Fruit fly (Drosophila melanogaster) whole organism, embryonic: Measurements from ENCODE around the gene Prp3.

Experiments
- Adf1 ChIP-seq: fragments of 200-800 bp; sonication (Bioruptor generic); IDR thresholded peaks from 2 replicates; pipeline ENCODE4 v1.3.6; 2022; ENCODE audit warnings: missing biosample characterization, missing genetic modification characterization
- C15 ChIP-seq: fragments of 200-800 bp; sonication (Bioruptor generic); IDR thresholded peaks from 3 replicates; pipeline ENCODE4 v1.3.6; 2022; ENCODE audit warnings: missing biosample characterization, missing genetic modification characterization
- CG10267 ChIP-seq: fragments of 200-800 bp; sonication (Bioruptor generic); optimal IDR thresholded peaks from 2 replicates; lab custom pipeline; 2018; ENCODE audit warnings: missing biosample characterization, mild to moderate bottlenecking, missing genetic modification characterization, moderate library complexity
- CG12659 ChIP-seq: fragments of 200-800 bp; sonication (Bioruptor generic); optimal IDR thresholded peaks from 3 replicates; lab custom pipeline; 2017; ENCODE audit warnings: mild to moderate bottlenecking, missing biosample characterization, missing genetic modification reagents, missing genetic modification characterization
- CG13775 ChIP-seq: fragments of 200-800 bp; sonication (Bioruptor generic); optimal IDR thresholded peaks from 3 replicates; lab custom pipeline; 2017; ENCODE audit warnings: missing biosample characterization, mild to moderate bottlenecking, missing genetic modification characterization
- CG14441 ChIP-seq: fragments of 200-800 bp; sonication (Bioruptor generic); IDR thresholded peaks from 2 replicates; pipeline ENCODE4 v1.3.6; 2022; ENCODE audit warnings: missing biosample characterization, missing genetic modification characterization
- CG14710 ChIP-seq: fragments of 200-800 bp; sonication (Bioruptor generic); optimal IDR thresholded peaks from 3 replicates; lab custom pipeline; 2019; ENCODE audit warnings: missing biosample characterization, mild to moderate bottlenecking, missing genetic modification characterization, moderate library complexity
- CG18619 ChIP-seq: fragments of 200-800 bp; sonication (Bioruptor generic); optimal IDR thresholded peaks from 3 replicates; lab custom pipeline; 2017; ENCODE audit warnings: missing biosample characterization, mild to moderate bottlenecking, missing genetic modification characterization
- CG2712 ChIP-seq: fragments of 200-800 bp; optimal IDR thresholded peaks from 3 replicates; lab custom pipeline; 2019; ENCODE audit warnings: missing biosample characterization, mild to moderate bottlenecking, missing genetic modification characterization, moderate library complexity
- CG32532 ChIP-seq: fragments of 200-800 bp; sonication (Bioruptor generic); IDR thresholded peaks from 2 replicates; pipeline ENCODE4 v1.3.6; 2022; ENCODE audit warnings: missing biosample characterization, missing genetic modification characterization
- CG33557 ChIP-seq: fragments of 200-800 bp; sonication (Bioruptor generic); optimal IDR thresholded peaks from 2 replicates; lab custom pipeline; 2019; ENCODE audit warnings: missing biosample characterization, mild to moderate bottlenecking, missing genetic modification characterization, moderate library complexity
- CG34376 ChIP-seq: fragments of 200-800 bp; sonication (Bioruptor generic); optimal IDR thresholded peaks from 2 replicates; lab custom pipeline; 2018; ENCODE audit warnings: missing biosample characterization, mild to moderate bottlenecking, missing genetic modification characterization
- CG34422 ChIP-seq: fragments of 200-800 bp; sonication (Bioruptor generic); IDR thresholded peaks from 3 replicates; pipeline ENCODE4 v1.3.6; 2022; ENCODE audit warnings: missing biosample characterization, missing genetic modification characterization
- CG43689 ChIP-seq: fragments of 200-800 bp; sonication (Bioruptor generic); IDR thresholded peaks from 2 replicates; pipeline ENCODE4 v1.3.6; 2022; ENCODE audit warnings: missing biosample characterization, missing genetic modification characterization
- CG7786 ChIP-seq: fragments of 200-800 bp; sonication (Bioruptor generic); optimal IDR thresholded peaks from 2 replicates; lab custom pipeline; 2016; ENCODE audit warnings: missing biosample characterization, missing genetic modification characterization
- CG9609 ChIP-seq: fragments of 200-800 bp; sonication (Bioruptor generic); optimal IDR thresholded peaks from 3 replicates; lab custom pipeline; 2016; ENCODE audit warnings: missing biosample characterization, missing genetic modification characterization
- CG9932 ChIP-seq: fragments of 200-800 bp; sonication (Bioruptor generic); IDR thresholded peaks from 2 replicates; pipeline ENCODE4 v1.3.6; 2022; ENCODE audit warnings: missing biosample characterization, missing genetic modification characterization
- Chrac-16 ChIP-seq: fragments of 200-800 bp; sonication (Bioruptor generic); optimal IDR thresholded peaks from 3 replicates; lab custom pipeline; 2016; ENCODE audit warnings: missing biosample characterization, missing genetic modification characterization
- Dll ChIP-seq: fragments of 200-800 bp; sonication (Bioruptor generic); IDR thresholded peaks from 4 replicates; pipeline ENCODE4 v1.3.6; 2022; ENCODE audit warnings: missing biosample characterization, missing genetic modification characterization; ENCODE audit not compliant: partially characterized antibody
- Dp ChIP-seq: fragments of 200-800 bp; sonication (Bioruptor generic); optimal IDR thresholded peaks from 2 replicates; lab custom pipeline; 2018; ENCODE audit warnings: missing biosample characterization, mild to moderate bottlenecking, missing genetic modification characterization, moderate library complexity
- Fer3 ChIP-seq: fragments of 200-800 bp; sonication (Bioruptor generic); optimal IDR thresholded peaks from 2 replicates; lab custom pipeline; 2018; ENCODE audit warnings: missing biosample characterization, mild to moderate bottlenecking, missing genetic modification characterization, moderate library complexity
- Hsf ChIP-seq: fragments of 200-800 bp; sonication (Bioruptor generic); optimal IDR thresholded peaks from 3 replicates; lab custom pipeline; 2016; ENCODE audit warnings: missing biosample characterization, missing genetic modification characterization
- Lim3 ChIP-seq: fragments of 200-800 bp; sonication (Bioruptor generic); IDR thresholded peaks from 2 replicates; pipeline ENCODE4 v1.3.6; 2022; ENCODE audit warnings: missing biosample characterization, missing genetic modification characterization
- NfI ChIP-seq: fragments of 200-800 bp; sonication (Bioruptor generic); optimal IDR thresholded peaks from 3 replicates; lab custom pipeline; 2018; ENCODE audit warnings: missing biosample characterization, mild to moderate bottlenecking, missing genetic modification characterization, moderate library complexity
- Oli ChIP-seq: fragments of 200-800 bp; sonication (Bioruptor generic); optimal IDR thresholded peaks from 2 replicates; lab custom pipeline; 2018; ENCODE audit warnings: missing biosample characterization, mild to moderate bottlenecking, missing genetic modification characterization, moderate library complexity
- Opbp ChIP-seq: fragments of 200-800 bp; sonication (Bioruptor generic); IDR thresholded peaks from 3 replicates; pipeline ENCODE4 v1.3.6; 2022; ENCODE audit warnings: missing biosample characterization, missing genetic modification characterization; ENCODE audit not compliant: partially characterized antibody
- Rfx ChIP-seq: fragments of 200-800 bp; sonication (Bioruptor generic); IDR thresholded peaks from 2 replicates; pipeline ENCODE4 v1.3.6; 2022; ENCODE audit warnings: missing biosample characterization, missing genetic modification characterization
- Rx ChIP-seq: fragments of 200-800 bp; sonication (Bioruptor generic); IDR thresholded peaks from 2 replicates; pipeline ENCODE4 v1.3.6; 2022; ENCODE audit warnings: missing biosample characterization, missing genetic modification characterization
- Sox100B ChIP-seq: fragments of 200-800 bp; sonication (Bioruptor generic); optimal IDR thresholded peaks from 3 replicates; lab custom pipeline; 2018; ENCODE audit warnings: missing biosample characterization, mild to moderate bottlenecking, missing genetic modification characterization
- Vsx1 ChIP-seq: fragments of 200-800 bp; sonication (Bioruptor generic); optimal IDR thresholded peaks from 2 replicates; lab custom pipeline; 2017; ENCODE audit warnings: missing biosample characterization, mild to moderate bottlenecking, missing genetic modification characterization, missing genetic modification reagents
- ac ChIP-seq: fragments of 200-800 bp; sonication (Bioruptor generic); optimal IDR thresholded peaks from 3 replicates; lab custom pipeline; 2017; ENCODE audit warnings: missing biosample characterization, mild to moderate bottlenecking, missing genetic modification characterization
- al ChIP-seq: fragments of 200-800 bp; sonication (Bioruptor generic); IDR thresholded peaks from 2 replicates; pipeline ENCODE4 v1.3.6; 2022; ENCODE audit warnings: missing biosample characterization, missing genetic modification characterization
- ap ChIP-seq: fragments of 200-800 bp; sonication (Bioruptor generic); IDR thresholded peaks from 2 replicates; pipeline ENCODE4 v1.3.6; 2022; ENCODE audit warnings: missing biosample characterization, missing genetic modification characterization
- az2 ChIP-seq: fragments of 200-800 bp; sonication (Bioruptor generic); optimal IDR thresholded peaks from 3 replicates; lab custom pipeline; 2016; ENCODE audit warnings: missing biosample characterization, missing genetic modification characterization
- cas ChIP-seq: fragments of 200-800 bp; sonication (Bioruptor generic); IDR thresholded peaks from 2 replicates; pipeline ENCODE4 v1.3.6; 2022; ENCODE audit warnings: missing biosample characterization, missing genetic modification characterization
- crc ChIP-seq: fragments of 200-800 bp; sonication (Bioruptor generic); optimal IDR thresholded peaks from 2 replicates; lab custom pipeline; 2016; ENCODE audit warnings: missing biosample characterization, missing genetic modification characterization
- disco-r ChIP-seq: fragments of 200-800 bp; sonication (Bioruptor generic); optimal IDR thresholded peaks from 2 replicates; lab custom pipeline; 2016; ENCODE audit warnings: missing biosample characterization, missing genetic modification characterization
- gem ChIP-seq: fragments of 200-800 bp; sonication (Bioruptor generic); optimal IDR thresholded peaks from 2 replicates; lab custom pipeline; 2019; ENCODE audit warnings: missing biosample characterization, mild to moderate bottlenecking, missing genetic modification characterization, moderate library complexity
- ham ChIP-seq: fragments of 200-800 bp; sonication (Bioruptor generic); IDR thresholded peaks from 2 replicates; pipeline ENCODE4 v1.3.6; 2022; ENCODE audit warnings: missing biosample characterization, missing genetic modification characterization
- ind ChIP-seq: fragments of 200-800 bp; sonication (Bioruptor generic); optimal IDR thresholded peaks from 3 replicates; lab custom pipeline; 2016; ENCODE audit warnings: missing biosample characterization, missing genetic modification characterization
- lbe ChIP-seq: fragments of 200-800 bp; sonication (Bioruptor generic); optimal IDR thresholded peaks from 2 replicates; lab custom pipeline; 2016; ENCODE audit warnings: missing biosample characterization, mild to moderate bottlenecking, missing genetic modification characterization
- prd ChIP-seq, 3 experiments: fragments of >200 bp in 2 of 3; fragments of 200-800 bp in 1 of 3; sonication (Bioruptor generic) in 1 of 3; optimal IDR thresholded peaks in 2 of 3; IDR thresholded peaks in 1 of 3; 2 replicates in 2 of 3; 3 replicates in 1 of 3; pipeline versions ENCODE4 v1.3.6 to Lab custom; 2017 to 2022; ENCODE audit warnings: missing biosample characterization in 1 of 3, missing genetic modification characterization in 1 of 3
- pzg ChIP-seq: fragments of 200-800 bp; sonication (Bioruptor generic); optimal IDR thresholded peaks from 3 replicates; lab custom pipeline; 2018; ENCODE audit warnings: missing biosample characterization, mild to moderate bottlenecking, missing genetic modification characterization, moderate library complexity
- sd ChIP-seq: fragments of 200-800 bp; sonication (Bioruptor generic); optimal IDR thresholded peaks from 3 replicates; lab custom pipeline; 2018; ENCODE audit warnings: missing biosample characterization, mild to moderate bottlenecking, missing genetic modification characterization, moderate library complexity
- shn ChIP-seq: fragments of 200-800 bp; sonication (Bioruptor generic); optimal IDR thresholded peaks from 3 replicates; lab custom pipeline; 2016; ENCODE audit warnings: missing biosample characterization, missing genetic modification characterization
- slbo ChIP-seq: fragments of 200-800 bp; sonication (Bioruptor generic); IDR thresholded peaks from 2 replicates; pipeline ENCODE4 v1.3.6; 2022; ENCODE audit warnings: missing biosample characterization, missing genetic modification characterization
- sna ChIP-seq: fragments of 200-800 bp; sonication (Bioruptor generic); IDR thresholded peaks from 2 replicates; pipeline ENCODE4 v1.3.6; 2022; ENCODE audit warnings: missing biosample characterization, missing genetic modification characterization; ENCODE audit not compliant: partially characterized antibody
- so ChIP-seq: fragments of 200-800 bp; sonication (Bioruptor generic); IDR thresholded peaks from 3 replicates; pipeline ENCODE4 v1.3.6; 2022; ENCODE audit warnings: missing biosample characterization, missing genetic modification characterization
- tio ChIP-seq: fragments of 200-800 bp; sonication (Bioruptor generic); optimal IDR thresholded peaks from 2 replicates; lab custom pipeline; 2017; ENCODE audit warnings: missing biosample characterization, missing genetic modification characterization, inconsistent platforms
- wdn ChIP-seq: fragments of 200-800 bp; sonication (Bioruptor generic); IDR thresholded peaks from 2 replicates; pipeline ENCODE4 v1.3.6; 2022; ENCODE audit warnings: missing biosample characterization, missing genetic modification characterization

Prp3 gene

DNA sequence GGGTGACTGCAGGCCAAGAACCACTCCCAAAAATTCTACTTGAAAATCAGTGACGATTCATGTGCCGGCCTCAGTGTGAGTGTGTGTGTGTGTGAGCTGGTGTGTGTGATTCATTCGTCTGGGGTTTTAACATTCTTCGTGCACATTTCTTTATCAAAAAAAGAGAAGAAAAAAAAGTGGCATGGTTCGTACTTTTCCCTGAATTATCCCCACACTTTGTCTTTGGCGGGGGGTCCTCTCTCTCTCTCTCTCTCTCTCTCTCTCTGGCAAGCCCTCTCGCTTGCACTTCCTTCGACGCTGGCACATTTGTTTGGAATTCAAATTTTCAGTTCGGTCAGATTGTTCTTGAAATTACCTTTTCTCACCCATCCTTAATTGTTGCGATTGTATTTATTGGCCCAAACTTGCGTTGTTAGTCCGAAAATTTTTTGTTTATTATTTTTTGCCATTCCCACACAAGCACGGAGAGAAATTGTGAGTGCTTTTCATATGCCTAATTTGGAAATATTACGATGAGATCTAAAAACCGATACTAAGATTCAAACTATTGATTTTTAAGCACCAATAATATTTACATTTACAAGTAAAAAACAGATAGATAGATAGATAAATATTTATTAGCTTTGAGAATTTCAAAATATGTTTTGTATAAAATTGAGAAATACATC is 19.1 kb downstream of the Prp3 start (continued):
- no peak for TF ChIP-seq NfI
- TF ChIP-seq CG33557 = peak; percentile 16
- TF ChIP-seq sd (tag; lab: Kevin White, UChicago) = peak; percentile 88
- 0 out of 2 replicates have a peak, but pooled peaks have one; percentile 5 for TF ChIP-seq CG14441 (GFP tag; lab: Robert Waterston, UW)
- peak; percentile 3 for TF ChIP-seq Sox100B
- TF ChIP-seq CG9609 (GFP tag; lab: Kevin White, UChicago) = no peak
- TF ChIP-seq az2 (GFP tag; lab: Kevin White, UChicago) = no peak
- TF ChIP-seq CG10267 = no peak
- TF ChIP-seq Vsx1 (GFP tag; lab: Kevin White, UChicago) = no peak
- no peak for TF ChIP-seq Dll (GFP tag; lab: Robert Waterston, UW)
- no peak for TF ChIP-seq prd (optimal IDR thresholded peaks at IDR 0.05; lab: Kevin White, UChicago)
- TF ChIP-seq prd (GFP tag; IDR thresholded peaks at IDR 0.05; lab: Robert Waterston, UW) = no peak
- no peak for TF ChIP-seq CG18619 (GFP tag; lab: Kevin White, UChicago)
- no peak for TF ChIP-seq Lim3 (GFP tag; lab: Robert Waterston, UW)
- TF ChIP-seq C15 (GFP tag; lab: Robert Waterston, UW) = no peak
- TF ChIP-seq al (GFP tag; lab: Robert Waterston, UW) = no peak
- TF ChIP-seq Rfx (GFP tag; lab: Robert Waterston, UW) = 0 out of 2 replicates have a peak, but pooled peaks have one; percentile 7
- TF ChIP-seq ham (GFP tag; lab: Robert Waterston, UW) = no peak
- TF ChIP-seq Adf1 = no peak
- TF ChIP-seq CG14710 = no peak
- 0 out of 2 replicates have a peak, but pooled peaks have one; percentile 31 for TF ChIP-seq CG32532 (GFP tag; lab: Robert Waterston, UW)
- no peak for TF ChIP-seq CG7786 (GFP tag; lab: Kevin White, UChicago)
- TF ChIP-seq lbe (GFP tag; lab: Kevin White, UChicago) = no peak
- TF ChIP-seq Hsf = no peak
- no peak for TF ChIP-seq Oli (tag; lab: Kevin White, UChicago)
- TF ChIP-seq gem (tag; lab: Kevin White, UChicago) = peak; percentile 58
- TF ChIP-seq crc (GFP tag; lab: Kevin White, UChicago) = no peak
- TF ChIP-seq ind (GFP tag; lab: Kevin White, UChicago) = no peak
- no peak for TF ChIP-seq so
- TF ChIP-seq Dp (GFP tag; lab: Kevin White, UChicago) = no peak
- peak; percentile 8 for TF ChIP-seq CG2712
- no peak for TF ChIP-seq disco-r (GFP tag; lab: Kevin White, UChicago)
- no peak for TF ChIP-seq sna (GFP tag; lab: Robert Waterston, UW)
- peak; percentile 36; the same call in 1 of the 2 replicates for TF ChIP-seq CG9932 (GFP tag; lab: Robert Waterston, UW)
- TF ChIP-seq CG34422 = no peak
- no peak for TF ChIP-seq Opbp (GFP tag; lab: Robert Waterston, UW)
- TF ChIP-seq CG12659 (GFP tag; lab: Kevin White, UChicago) = no peak
- no peak for TF ChIP-seq Chrac-16 (GFP tag; lab: Kevin White, UChicago)
- peak; percentile 8 for TF ChIP-seq tio (GFP tag; lab: Kevin White, UChicago)
- TF ChIP-seq shn (GFP tag; lab: Kevin White, UChicago) = no peak
- TF ChIP-seq pzg = no peak
- no peak for TF ChIP-seq Rx (GFP tag; lab: Robert Waterston, UW)
- no peak for TF ChIP-seq cas
- TF ChIP-seq CG43689 (GFP tag; lab: Robert Waterston, UW) = no peak
- no peak for TF ChIP-seq CG13775 (GFP tag; lab: Kevin White, UChicago)
- no peak for TF ChIP-seq ac (GFP tag; lab: Kevin White, UChicago)
- peak; percentile 56; the same call in 1 of the 2 replicates for TF ChIP-seq slbo (GFP tag; lab: Robert Waterston, UW)
- no peak for TF ChIP-seq ap (GFP tag; lab: Robert Waterston, UW)
- TF ChIP-seq wdn (GFP tag; lab: Robert Waterston, UW) = no peak
- TF ChIP-seq CG34376 (GFP tag; lab: Kevin White, UChicago) = no peak
- TF ChIP-seq Fer3 = peak; percentile 47
